Worm (Caenorhabditis elegans): ENCODE measurements around the gene M03B6.4.

DNA sequence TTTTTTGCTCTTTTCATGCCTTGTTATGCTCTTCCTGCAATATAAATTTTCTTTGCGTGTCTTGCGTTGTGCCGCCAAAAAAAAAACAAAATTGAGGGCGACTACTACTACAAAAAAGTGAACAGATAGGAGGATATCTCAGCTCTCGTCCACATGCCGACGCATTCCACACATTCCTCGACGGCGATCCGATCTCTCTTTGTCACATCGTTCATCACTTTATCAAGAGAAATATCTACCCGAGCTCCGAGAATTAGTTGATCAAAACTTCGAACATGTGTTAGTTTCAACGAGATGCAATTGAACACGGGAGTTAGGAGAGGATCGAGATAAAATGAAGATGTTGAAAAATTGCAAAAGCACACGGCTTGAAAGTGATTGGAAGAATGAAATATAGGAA is 12.5 kb downstream of the M03B6.4 start:
- no peak for TF ChIP-seq attf-5 (GFP tag; optimal IDR thresholded peaks at IDR 0.05)
- no peak for TF ChIP-seq tbp1 (GFP tag; optimal IDR thresholded peaks at IDR 0.05)
- TF ChIP-seq egrh-3 (GFP tag; IDR thresholded peaks at IDR 0.05), result no peak

Data from whole organism, young adult.